Worm (Caenorhabditis elegans): ENCODE measurements around the gene T04F8.7.
A peak's percentile ranks its signal among the peaks of the same experiment; 100 is the strongest.

The T04F8.7 gene

DNA sequence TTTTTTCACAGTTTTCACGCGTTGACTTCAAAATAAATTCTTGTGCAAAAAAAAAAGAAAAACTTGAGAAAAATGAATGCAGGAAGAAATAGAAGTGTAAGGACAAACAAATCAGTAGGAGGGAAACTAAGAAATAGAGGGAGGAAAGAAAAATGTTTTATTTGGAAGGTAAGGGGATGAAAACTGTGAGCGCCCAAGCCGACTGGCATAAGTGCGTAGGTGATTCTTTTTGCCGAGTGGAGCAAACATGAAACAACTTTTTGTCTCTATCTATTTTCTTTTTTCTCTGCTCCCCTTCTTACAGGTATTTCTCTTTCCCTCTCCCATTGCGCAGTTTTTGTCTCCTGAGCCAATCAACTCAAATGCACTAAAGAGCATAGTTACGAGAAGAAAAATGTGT is 38.0 kb upstream of the T04F8.7 start:
- peak; percentile 17 for TF ChIP-seq nhr-237 (tag; optimal IDR thresholded peaks at IDR 0.05)
- no peak for TF ChIP-seq ces-1 (GFP tag; optimal IDR thresholded peaks at IDR 0.05)

DNA sequence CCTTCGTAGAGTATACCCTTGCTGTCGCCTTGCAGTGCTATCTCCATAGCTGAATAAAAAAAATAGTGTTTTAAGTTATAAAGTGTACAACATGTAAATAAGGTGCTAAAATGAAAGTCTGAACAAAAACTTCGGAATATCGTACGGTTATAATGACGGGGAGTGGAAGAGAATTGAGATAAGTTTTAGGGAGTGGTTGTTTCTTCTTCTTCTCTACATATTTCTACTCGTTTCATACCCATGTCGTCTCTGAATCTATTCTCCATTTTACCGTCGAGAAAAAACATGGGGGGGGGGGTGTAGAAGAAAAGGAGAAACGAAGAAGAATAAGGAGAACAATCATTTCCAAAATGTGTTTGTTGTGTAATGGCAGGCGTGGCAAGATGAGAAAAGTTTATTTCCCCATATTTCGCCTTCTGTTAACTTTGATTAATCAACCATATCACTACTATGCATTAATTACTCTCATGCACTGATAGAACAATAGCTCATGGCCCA is 35.7 kb upstream of the T04F8.7 start, which contains the start of gene C44C10.9:
TSS of gene C44C10.9 (minus strand) at position 51 of the 498 bp plus-strand sequence.
- TF ChIP-seq unc-120 (tag; optimal IDR thresholded peaks at IDR 0.05; ENCODE audit: poor library complexity, severe bottlenecking): no peak
- no peak for TF ChIP-seq mep-1 (tag; optimal IDR thresholded peaks at IDR 0.05)
- TF ChIP-seq nhr-2 (tag; optimal IDR thresholded peaks at IDR 0.05): no peak
- no peak for TF ChIP-seq ceh-43 (GFP tag; optimal IDR thresholded peaks at IDR 0.05)
- no peak for TF ChIP-seq mls-2 (tag; optimal IDR thresholded peaks at IDR 0.05)
- TF ChIP-seq cnd-1 (tag; optimal IDR thresholded peaks at IDR 0.05): no peak
- no peak for TF ChIP-seq blmp-1 (tag; optimal IDR thresholded peaks at IDR 0.05)

DNA sequence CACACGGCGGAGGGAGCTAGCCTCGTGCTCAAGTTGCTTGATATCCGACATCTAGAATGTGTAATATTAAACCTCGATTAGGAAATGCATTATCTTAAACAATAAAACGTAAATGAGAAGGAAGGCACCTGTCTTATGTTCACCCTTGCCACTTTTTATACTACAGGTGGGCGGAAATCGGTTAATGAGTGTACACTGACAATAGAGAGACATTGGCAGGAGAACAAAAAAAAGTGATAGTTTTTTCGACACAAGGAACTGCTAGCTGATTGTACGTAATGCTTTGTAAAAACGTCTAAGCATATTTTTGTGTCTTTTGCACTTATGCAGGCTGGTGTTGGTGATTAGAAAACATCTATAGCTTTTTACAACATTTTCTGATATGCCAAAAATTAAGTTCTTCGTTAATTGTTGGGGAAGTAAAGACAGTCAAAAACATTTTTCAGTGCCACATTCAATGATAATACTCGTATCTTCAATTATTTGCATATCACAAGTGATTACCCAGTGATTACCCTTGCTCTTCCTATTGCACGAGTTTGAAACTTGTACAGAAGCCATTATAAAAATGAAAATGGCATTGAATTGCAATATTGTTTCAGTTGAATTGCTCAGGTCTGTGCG is 31.6 kb upstream of the T04F8.7 start, which contains the start of gene col-180:
TSS of gene col-180 (minus strand) at position 51 of the 624 bp plus-strand sequence.
- TF ChIP-seq mep-1 (tag; optimal IDR thresholded peaks at IDR 0.05) (no peak), lin-13 (tag; optimal IDR thresholded peaks at IDR 0.05) (no peak), zip-8 (tag; optimal IDR thresholded peaks at IDR 0.05) (no peak), mls-2 (tag; optimal IDR thresholded peaks at IDR 0.05) (no peak), ceh-83 (GFP tag; optimal IDR thresholded peaks at IDR 0.05) (no peak), nhr-28 (tag; optimal IDR thresholded peaks at IDR 0.05) (no peak), nhr-2 (tag; optimal IDR thresholded peaks at IDR 0.05) (no peak), M03D4.4 (tag; optimal IDR thresholded peaks at IDR 0.05) (no peak), elt-3 (tag; optimal IDR thresholded peaks at IDR 0.05) (no peak), pha-4 (tag; optimal IDR thresholded peaks at IDR 0.05) (no peak), hlh-1 (tag; optimal IDR thresholded peaks at IDR 0.05) (no peak), unc-120 (tag; optimal IDR thresholded peaks at IDR 0.05; ENCODE audit: poor library complexity, severe bottlenecking) (no peak), nhr-12 (tag; optimal IDR thresholded peaks at IDR 0.05) (no peak), nhr-76 (tag; optimal IDR thresholded peaks at IDR 0.05) (no peak), snpc-4 (tag; optimal IDR thresholded peaks at IDR 0.05) (no peak)

DNA sequence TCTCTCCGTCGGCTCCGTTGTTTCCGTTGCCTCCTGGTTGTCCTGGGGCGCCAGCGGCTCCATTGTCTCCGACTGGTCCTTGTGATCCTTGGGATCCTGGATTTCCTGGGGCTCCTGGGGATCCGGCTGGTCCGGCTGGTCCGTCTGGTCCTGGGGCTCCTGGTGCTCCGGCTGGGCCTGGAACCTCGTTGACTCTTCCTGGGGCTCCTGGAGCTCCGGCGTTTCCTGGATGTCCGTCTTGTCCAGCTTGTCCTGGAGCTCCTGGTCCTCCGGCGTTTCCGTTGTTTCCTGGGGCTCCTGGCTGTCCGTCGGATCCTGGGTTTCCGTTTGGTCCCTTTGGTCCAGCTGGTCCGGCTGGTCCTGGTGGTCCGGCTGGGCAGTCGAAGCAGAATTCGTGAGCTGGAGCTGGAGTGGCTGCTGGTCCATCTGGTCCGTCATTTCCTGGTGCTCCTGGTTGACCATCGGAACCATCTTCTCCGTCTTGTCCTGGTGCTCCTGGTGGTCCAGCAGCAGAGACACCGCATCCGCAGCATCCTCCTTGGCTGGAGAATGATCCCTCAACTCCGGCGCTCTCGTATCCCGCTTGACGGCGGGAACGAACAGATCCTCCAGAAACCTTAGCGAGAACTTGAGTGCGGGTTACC is 30.8 kb upstream of the T04F8.7 start:
- TF ChIP-seq nhr-237 (tag; optimal IDR thresholded peaks at IDR 0.05): no peak
- TF ChIP-seq pha-4 (tag; optimal IDR thresholded peaks at IDR 0.05): no peak
- TF ChIP-seq snpc-4 (tag; optimal IDR thresholded peaks at IDR 0.05): no peak
- TF ChIP-seq nhr-76 (tag; optimal IDR thresholded peaks at IDR 0.05): no peak
- TF ChIP-seq sptf-1 (tag; optimal IDR thresholded peaks at IDR 0.05): no peak
- no peak for TF ChIP-seq lin-13 (tag; optimal IDR thresholded peaks at IDR 0.05)
- TF ChIP-seq ceh-39 (tag; optimal IDR thresholded peaks at IDR 0.05): no peak
- TF ChIP-seq cnd-1 (tag; optimal IDR thresholded peaks at IDR 0.05): no peak
- TF ChIP-seq mep-1 (tag; optimal IDR thresholded peaks at IDR 0.05): no peak
- no peak for TF ChIP-seq ceh-43 (GFP tag; optimal IDR thresholded peaks at IDR 0.05)
- no peak for TF ChIP-seq unc-39 (tag; optimal IDR thresholded peaks at IDR 0.05)

DNA sequence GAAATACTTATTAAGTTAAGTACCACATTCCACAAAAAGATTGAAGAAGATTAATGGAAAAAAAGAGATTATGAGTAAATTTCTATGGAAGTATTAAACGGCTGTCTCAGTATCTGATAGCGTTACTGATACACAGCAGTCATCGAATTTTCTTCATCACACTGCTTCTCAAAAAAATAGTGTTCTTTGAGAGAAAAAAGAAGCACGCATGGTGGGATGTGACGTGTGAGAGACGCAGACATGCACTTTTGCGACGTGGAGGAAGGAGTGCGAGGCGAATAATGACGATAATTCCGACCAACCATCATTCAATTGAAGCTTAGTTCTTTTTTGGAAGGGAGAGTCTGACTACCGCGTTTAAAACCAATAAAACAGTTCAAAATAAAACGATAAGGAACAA is 29.4 kb upstream of the T04F8.7 start, which contains the start of gene C44C10.11:
TSS of gene C44C10.11 (minus strand) at position 115 of the 400 bp plus-strand sequence.
- no peak for TF ChIP-seq lsy-2 (tag; optimal IDR thresholded peaks at IDR 0.05)
- no peak for TF ChIP-seq drap-1 (GFP tag; optimal IDR thresholded peaks at IDR 0.05)
- no peak for TF ChIP-seq nhr-76 (tag; optimal IDR thresholded peaks at IDR 0.05)
- no peak for TF ChIP-seq pha-4 (tag; optimal IDR thresholded peaks at IDR 0.05)
- no peak for TF ChIP-seq hlh-1 (tag; optimal IDR thresholded peaks at IDR 0.05)
- TF ChIP-seq sptf-1 (tag; optimal IDR thresholded peaks at IDR 0.05): no peak
- no peak for TF ChIP-seq mab-5 (tag; optimal IDR thresholded peaks at IDR 0.05)
- TF ChIP-seq bed-3 (GFP tag; optimal IDR thresholded peaks at IDR 0.05): no peak
- no peak for TF ChIP-seq nhr-237 (tag; optimal IDR thresholded peaks at IDR 0.05)

DNA sequence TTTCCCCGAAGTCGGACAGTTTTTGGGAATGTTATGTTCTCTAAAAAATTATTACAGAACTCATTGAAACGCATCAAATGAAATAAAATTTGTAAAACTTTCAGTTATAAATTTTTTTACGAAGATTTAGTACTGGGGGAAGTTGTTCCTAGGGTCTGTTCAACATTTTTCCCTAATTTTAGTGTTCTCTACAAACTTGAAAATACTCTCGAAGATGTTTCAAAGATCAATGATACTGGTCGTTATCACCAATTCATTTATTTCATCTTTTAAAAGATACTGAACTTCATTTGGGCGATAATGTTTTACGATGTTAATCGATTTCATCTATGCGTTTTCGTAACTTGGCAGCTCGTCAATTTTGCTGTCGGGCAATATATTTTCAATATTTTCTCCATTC is 21.5 kb upstream of the T04F8.7 start, which contains the start of gene C44C10.3:
TSS of gene C44C10.3 (plus strand) at position 301 of the 400 bp plus-strand sequence.
- TF ChIP-seq drap-1 (GFP tag; optimal IDR thresholded peaks at IDR 0.05) (no peak), snpc-4 (tag; optimal IDR thresholded peaks at IDR 0.05) (no peak), elt-1 (tag; optimal IDR thresholded peaks at IDR 0.05; ENCODE audit: borderline replicate concordance, insufficient read depth) (no peak), ceh-83 (GFP tag; optimal IDR thresholded peaks at IDR 0.05) (no peak), pha-4 (tag; optimal IDR thresholded peaks at IDR 0.05) (no peak), nhr-76 (tag; optimal IDR thresholded peaks at IDR 0.05) (no peak), flh-1 (GFP tag; optimal IDR thresholded peaks at IDR 0.05) (no peak), mab-5 (tag; optimal IDR thresholded peaks at IDR 0.05) (no peak), zip-8 (tag; optimal IDR thresholded peaks at IDR 0.05) (no peak), ceh-39 (tag; optimal IDR thresholded peaks at IDR 0.05) (no peak)
